Fruit fly (Drosophila melanogaster): ENCODE results near the gene CBP.

- TF ChIP-seq CG8301 (tag; optimal IDR thresholded peaks at IDR 0.05) (peak; percentile 21), Pif1B (GFP tag; optimal IDR thresholded peaks at IDR 0.05) (no peak), EcR (GFP tag; optimal IDR thresholded peaks at IDR 0.05) (no peak), CG9948 (tag; optimal IDR thresholded peaks at IDR 0.05) (peak; percentile 35), CG17806 (tag; optimal IDR thresholded peaks at IDR 0.05) (no peak), CG4496 (GFP tag; IDR thresholded peaks at IDR 0.05) (no peak), gl (tag; optimal IDR thresholded peaks at IDR 0.05) (no peak), Ets98B (GFP tag; IDR thresholded peaks at IDR 0.05) (no peak), CG10348 (GFP tag; IDR thresholded peaks at IDR 0.05) (no peak)
Observed at dm6 chrX:7379569-7379968, 42.4 kb downstream of the CBP start.
